Worm (Caenorhabditis elegans): Measurements from ENCODE around the gene mfn-1.
A peak's percentile ranks its signal among the peaks of the same experiment; 100 is the strongest.

DNA sequence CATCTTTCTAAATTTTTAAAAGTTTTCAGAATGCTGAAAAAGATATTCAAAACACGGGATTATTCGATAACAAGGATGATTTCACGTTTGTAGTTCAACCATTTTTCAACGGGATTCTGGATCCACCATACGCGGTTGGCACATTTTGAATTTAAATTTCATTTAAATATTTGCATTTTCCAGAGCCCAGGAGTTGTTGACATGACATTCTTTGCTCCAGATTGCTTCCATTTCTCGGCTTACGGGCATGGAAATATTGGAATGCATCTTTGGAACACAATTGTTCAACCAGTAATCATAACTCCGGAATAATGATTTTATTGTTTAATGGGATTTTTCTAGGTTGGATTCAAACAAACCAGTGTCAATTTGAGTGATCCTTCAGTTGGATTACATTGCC is 20.9 kb downstream of the mfn-1 start:
- TF ChIP-seq lin-38 (GFP tag; IDR thresholded peaks at IDR 0.05) (no peak), aly-2 (tag; optimal IDR thresholded peaks at IDR 0.05) (no peak), D1046.2 (GFP tag; IDR thresholded peaks at IDR 0.05) (no peak), aha-1 (tag) (peak; percentile 4), snpc-4 (tag; optimal IDR thresholded peaks at IDR 0.05) (no peak), dve-1 (tag; optimal IDR thresholded peaks at IDR 0.05; ENCODE audit: insufficient read depth) (no peak), lin-13 (GFP tag; optimal IDR thresholded peaks at IDR 0.05) (no peak), zag-1 (tag; optimal IDR thresholded peaks at IDR 0.05) (no peak), F49E8.2 (tag; optimal IDR thresholded peaks at IDR 0.05; ENCODE audit: borderline replicate concordance) (no peak), ceh-44 (GFP tag; IDR thresholded peaks at IDR 0.05) (no peak), rbr-2 (tag; optimal IDR thresholded peaks at IDR 0.05) (no peak), nhr-102 (tag; optimal IDR thresholded peaks at IDR 0.05) (no peak), nhr-42 (GFP tag; IDR thresholded peaks at IDR 0.05) (no peak), fos-1 (tag; optimal IDR thresholded peaks at IDR 0.05) (no peak)
